Comparison of ENCODE assay signal across 4 worm cellular contexts in genomic region chrV:13352415-13352814, ce11.
TF ChIP-seq lines count a peak whose summit lies in the region.

No protein-coding gene starts in this region.

TF ChIP-seq in whole organism, L1 larva, 84 proteins besides CTCF, POLR2A, EP300 and RAD21:
- no peak for TF ChIP-seq unc-30 (tag; optimal IDR thresholded peaks at IDR 0.05; lab: Kevin White, UChicago)
- peak; percentile 78 for TF ChIP-seq mab-9 (GFP tag; IDR thresholded peaks at IDR 0.05; lab: Robert Waterston, UW)
- TF ChIP-seq lin-14 (GFP tag; optimal IDR thresholded peaks at IDR 0.05; lab: Kevin White, UChicago) = peak; percentile 61

TF ChIP-seq in whole organism, L2 larva, 48 proteins besides CTCF, POLR2A, EP300 and RAD21:
- TF ChIP-seq F13H6.1 (tag; optimal IDR thresholded peaks at IDR 0.05; lab: Kevin White, UChicago) (no peak), mab-5 (tag; optimal IDR thresholded peaks at IDR 0.05; lab: Kevin White, UChicago) (peak; percentile 60)

TF ChIP-seq in whole organism, L3 larva, 47 proteins besides CTCF, POLR2A, EP300 and RAD21:
- TF ChIP-seq nhr-43 (tag; optimal IDR thresholded peaks at IDR 0.05; lab: Kevin White, UChicago; ENCODE audit: poor library complexity, severe bottlenecking) = no peak
- TF ChIP-seq elt-1 (tag; optimal IDR thresholded peaks at IDR 0.05; lab: Kevin White, UChicago) = peak; percentile 24
- TF ChIP-seq unc-62 (GFP tag; optimal IDR thresholded peaks at IDR 0.05; lab: Kevin White, UChicago) = no peak
- TF ChIP-seq mml-1 (tag; optimal IDR thresholded peaks at IDR 0.05; lab: Kevin White, UChicago) = no peak
- no peak for TF ChIP-seq eor-1 (tag; optimal IDR thresholded peaks at IDR 0.05; lab: Kevin White, UChicago)

TF ChIP-seq in whole organism, young adult, 124 proteins besides CTCF, POLR2A, EP300 and RAD21:
- 0 out of 2 replicates have a peak, but pooled peaks have one; percentile 62 for TF ChIP-seq F37B4.10 (GFP tag; IDR thresholded peaks at IDR 0.05; lab: Robert Waterston, UW)
- TF ChIP-seq repo-1 (tag; optimal IDR thresholded peaks at IDR 0.05; lab: Kevin White, UChicago) = no peak
